Fruit fly (Drosophila melanogaster) whole organism, prepupa: ENCODE results near the gene Osi16.

ENCODE experiments used
- CG11762 ChIP-seq: fragments of 200-800 bp; sonication (Bioruptor generic); optimal IDR thresholded peaks from 3 replicates; lab custom pipeline; 2016; ENCODE audit warnings: missing biosample characterization, missing genetic modification characterization; ENCODE audit not compliant: insufficient read depth
- CG3032 ChIP-seq: fragments of 200-800 bp; optimal IDR thresholded peaks from 2 replicates; lab custom pipeline; 2019; ENCODE audit warnings: missing biosample characterization, mild to moderate bottlenecking, missing genetic modification characterization, moderate library complexity
- CG6163 ChIP-seq: fragments of 200-800 bp; sonication (Bioruptor generic); IDR thresholded peaks from 3 replicates; pipeline ENCODE4 v1.3.6; 2022; ENCODE audit warnings: missing biosample characterization, missing genetic modification characterization
- CG6854 ChIP-seq: fragments of 200-800 bp; sonication (Bioruptor generic); optimal IDR thresholded peaks from 2 replicates; lab custom pipeline; 2017; ENCODE audit warnings: missing biosample characterization, mild to moderate bottlenecking, missing genetic modification characterization
- Eip93F ChIP-seq: fragments of 200-800 bp; sonication (Bioruptor generic); optimal IDR thresholded peaks from 2 replicates; lab custom pipeline; 2016; ENCODE audit warnings: missing biosample characterization, mild to moderate bottlenecking, missing genetic modification characterization
- Hr38 ChIP-seq: sonication (Bioruptor generic); optimal IDR thresholded peaks from 2 replicates; lab custom pipeline; 2016; ENCODE audit warnings: missing biosample characterization, missing genetic modification characterization
- Sox15 ChIP-seq: fragments of 200-800 bp; sonication (Bioruptor generic); optimal IDR thresholded peaks from 3 replicates; lab custom pipeline; 2016; ENCODE audit warnings: missing biosample characterization, missing genetic modification characterization
- acj6 ChIP-seq: fragments of 200-800 bp; sonication (Bioruptor generic); optimal IDR thresholded peaks from 3 replicates; lab custom pipeline; 2016; ENCODE audit warnings: missing biosample characterization, missing genetic modification characterization
- eg ChIP-seq: fragments of 200-800 bp; sonication (Bioruptor generic); IDR thresholded peaks from 3 replicates; pipeline ENCODE4 v1.3.6; 2022; ENCODE audit warnings: missing biosample characterization, missing genetic modification characterization
- esn ChIP-seq: fragments of 200-800 bp; sonication (Bioruptor generic); optimal IDR thresholded peaks from 2 replicates; lab custom pipeline; 2016; ENCODE audit warnings: missing biosample characterization, mild to moderate bottlenecking, missing genetic modification characterization, moderate library complexity
- net ChIP-seq: fragments of 200-800 bp; sonication (Bioruptor generic); optimal IDR thresholded peaks from 3 replicates; lab custom pipeline; 2016; ENCODE audit warnings: missing biosample characterization, missing genetic modification characterization
- pdm3 ChIP-seq: fragments of 200-800 bp; sonication (Bioruptor generic); optimal IDR thresholded peaks from 3 replicates; lab custom pipeline; 2016; ENCODE audit warnings: missing biosample characterization, missing genetic modification characterization
- svp ChIP-seq: fragments of 200-800 bp; sonication (Bioruptor generic); peaks from one replicate; lab custom pipeline; 2016; ENCODE audit warnings: missing biosample characterization, missing genetic modification characterization

DNA sequence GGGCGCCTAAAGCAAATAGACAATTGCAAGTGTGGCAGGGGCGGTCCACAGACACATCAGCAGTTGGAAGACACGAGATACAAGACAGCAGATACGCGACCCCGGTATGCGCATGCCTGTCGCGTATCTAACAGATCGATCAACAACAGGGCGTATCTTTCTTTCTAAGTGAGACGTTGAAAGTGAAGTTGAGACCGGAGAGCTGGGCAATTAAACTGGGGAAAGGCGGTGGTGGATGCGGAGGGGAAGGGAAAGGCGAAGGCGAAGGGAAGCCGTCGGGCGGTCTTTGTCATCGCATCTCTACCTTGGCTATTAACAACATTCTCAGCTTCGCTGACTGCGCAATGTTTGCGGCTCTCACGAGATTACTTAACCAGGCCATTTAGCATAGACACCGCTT is 11.0 kb upstream of the Osi16 start:
- TF ChIP-seq acj6 (no peak), eg (GFP tag; lab: Robert Waterston, UW) (no peak), Hr38 (no peak), CG3032 (no peak), pdm3 (GFP tag; lab: Kevin White, UChicago) (no peak), svp (no peak), CG6163 (GFP tag; lab: Robert Waterston, UW) (no peak), CG11762 (GFP tag; lab: Kevin White, UChicago) (no peak), net (GFP tag; lab: Kevin White, UChicago) (no peak), Eip93F (GFP tag; lab: Kevin White, UChicago) (no peak), esn (GFP tag; lab: Kevin White, UChicago) (no peak), CG6854 (GFP tag; lab: Kevin White, UChicago) (no peak), Sox15 (GFP tag; lab: Kevin White, UChicago) (no peak)
